Worm (Caenorhabditis elegans) whole organism, L3 larva: ENCODE measurements around the gene cdc-37.

Source experiments
- R02D3.7 ChIP-seq: fragments of 150-350 bp; optimal IDR thresholded peaks from 2 replicates; lab custom pipeline; 2014; ENCODE audit warnings: missing biosample characterization, missing genetic modification characterization
- ZK546.5 ChIP-seq: sonication (generic microtip); optimal IDR thresholded peaks from 2 replicates; lab custom pipeline; 2017; ENCODE audit warnings: missing biosample characterization, missing genetic modification characterization
- ceh-28 ChIP-seq: fragments of 150-350 bp; optimal IDR thresholded peaks from 2 replicates; lab custom pipeline; 2014; ENCODE audit warnings: missing biosample characterization, missing genetic modification reagents, missing genetic modification characterization
- ceh-82 ChIP-seq: fragments of 150-350 bp; optimal IDR thresholded peaks from 2 replicates; lab custom pipeline; 2014; ENCODE audit warnings: missing biosample characterization, missing genetic modification characterization
- daf-12 ChIP-seq: fragments of 150-350 bp; optimal IDR thresholded peaks from 2 replicates; lab custom pipeline; 2014; ENCODE audit warnings: missing biosample characterization, missing genetic modification reagents, missing genetic modification characterization
- lin-15B ChIP-seq: fragments of 150-350 bp; optimal IDR thresholded peaks from 2 replicates; lab custom pipeline; 2014; ENCODE audit warnings: missing biosample characterization, missing genetic modification characterization
- lin-39 ChIP-seq: fragments of 150-350 bp; optimal IDR thresholded peaks from 2 replicates; lab custom pipeline; 2018; ENCODE audit warnings: missing biosample characterization, missing genetic modification reagents, missing genetic modification characterization
- tbx-2 ChIP-seq: sonication (generic microtip); optimal IDR thresholded peaks from 2 replicates; lab custom pipeline; 2016; ENCODE audit warnings: mild to moderate bottlenecking, missing genetic modification characterization, missing compliant biosample characterization
- unc-62 ChIP-seq: fragments of 150-350 bp; sonication (generic microtip); optimal IDR thresholded peaks from 4 replicates; lab custom pipeline; 2014; ENCODE audit warnings: missing biosample characterization, missing genetic modification reagents, missing genetic modification characterization

DNA sequence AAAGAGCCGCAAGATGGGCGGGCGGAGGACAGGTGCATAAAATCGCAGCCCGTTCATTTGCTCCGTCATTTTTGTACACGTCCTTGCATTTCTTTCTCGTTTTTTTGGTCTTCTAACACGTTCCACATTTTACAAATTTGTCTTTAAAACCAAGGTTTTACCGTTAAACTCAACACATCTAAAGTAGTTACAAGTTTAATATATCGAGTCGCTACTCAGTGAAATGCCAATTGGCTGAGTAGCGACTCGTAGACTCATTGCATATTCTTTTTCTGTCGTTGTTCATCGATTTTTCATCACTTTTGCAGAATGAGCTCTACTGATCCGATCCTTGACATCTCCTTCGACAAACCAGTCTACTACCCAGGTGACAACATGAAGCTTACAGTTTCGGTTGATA, 46.8 kb upstream of the cdc-37 start, which contains the start of gene arrd-1:
- TF ChIP-seq lin-39 (no peak), unc-62 (GFP tag; lab: Kevin White, UChicago) (no peak), R02D3.7 (tag; lab: Kevin White, UChicago) (no peak), ceh-82 (tag; lab: Kevin White, UChicago) (no peak), ZK546.5 (tag; lab: Kevin White, UChicago) (no peak), ceh-28 (tag; lab: Kevin White, UChicago) (no peak), lin-15B (no peak), tbx-2 (no peak), daf-12 (no peak)
